Worm (Caenorhabditis elegans) whole organism, L1 larva: ENCODE data around the gene ddn-2.
A peak's percentile ranks its signal among the peaks of the same experiment; 100 is the strongest.

ENCODE experiments used
- C04F5.9 ChIP-seq: sonication (generic microtip); optimal IDR thresholded peaks from 2 replicates; lab custom pipeline; 2016; ENCODE audit warnings: missing genetic modification characterization, missing compliant biosample characterization
- C16A3.4 ChIP-seq: fragments of 150-350 bp; optimal IDR thresholded peaks from 2 replicates; lab custom pipeline; 2014; ENCODE audit warnings: missing biosample characterization, missing genetic modification characterization
- C34B4.2 ChIP-seq: sonication (generic microtip); optimal IDR thresholded peaks from 2 replicates; lab custom pipeline; 2017; ENCODE audit warnings: mild to moderate bottlenecking, missing genetic modification characterization, missing compliant biosample characterization
- F16B12.6 ChIP-seq: fragments of 150-350 bp; optimal IDR thresholded peaks from 2 replicates; lab custom pipeline; 2014; ENCODE audit warnings: missing biosample characterization, missing genetic modification characterization
- aly-2 ChIP-seq: fragments of 150-350 bp; optimal IDR thresholded peaks from 2 replicates; lab custom pipeline; 2014; ENCODE audit warnings: missing biosample characterization, missing genetic modification characterization
- blmp-1 ChIP-seq: fragments of 150-350 bp; optimal IDR thresholded peaks from 2 replicates; lab custom pipeline; 2014; ENCODE audit warnings: missing biosample characterization, missing genetic modification characterization
- ceh-63 ChIP-seq: fragments of 200-800 bp; sonication (Bioruptor generic); optimal IDR thresholded peaks from 2 replicates; lab custom pipeline; 2018; ENCODE audit warnings: mild to moderate bottlenecking, missing genetic modification characterization, missing compliant biosample characterization
- ceh-8 ChIP-seq: fragments of 200-800 bp; sonication (Bioruptor generic); optimal IDR thresholded peaks from 2 replicates; lab custom pipeline; 2018; ENCODE audit warnings: mild to moderate bottlenecking, missing genetic modification characterization, moderate library complexity, missing compliant biosample characterization
- ceh-82 ChIP-seq, 3 experiments: fragments of 150-350 bp in 1 of 3; sonication (generic microtip) in 2 of 3; optimal IDR thresholded peaks; 2 replicates each; lab custom pipeline; 2014 to 2017; ENCODE audit warnings: missing biosample characterization in 3 of 3, missing genetic modification characterization in 3 of 3
- ceh-88 ChIP-seq: fragments of 200-800 bp; sonication (Bioruptor generic); IDR thresholded peaks from 2 replicates; pipeline ENCODE4 v1.3.6; 2022; ENCODE audit warnings: missing genetic modification characterization, missing compliant biosample characterization
- ceh-90 ChIP-seq: sonication (generic microtip); optimal IDR thresholded peaks from 2 replicates; lab custom pipeline; 2016; ENCODE audit warnings: missing genetic modification characterization, missing compliant biosample characterization
- ces-1 ChIP-seq: fragments of 150-350 bp; optimal IDR thresholded peaks from 2 replicates; lab custom pipeline; 2014; ENCODE audit warnings: missing biosample characterization, missing genetic modification reagents, missing genetic modification characterization
- dpl-1 ChIP-seq, 3 experiments: fragments of 150-350 bp in 2 of 3; sonication (generic microtip) in 1 of 3; optimal IDR thresholded peaks; 2 replicates each; lab custom pipeline; 2014 to 2017; ENCODE audit warnings: missing biosample characterization in 3 of 3, missing genetic modification characterization in 3 of 3, missing genetic modification reagents in 3 of 3
- dsc-1 ChIP-seq: sonication (generic microtip); optimal IDR thresholded peaks from 2 replicates; lab custom pipeline; 2016; ENCODE audit warnings: mild to moderate bottlenecking, missing genetic modification characterization, missing compliant biosample characterization
- efl-1 ChIP-seq, 4 experiments: fragments of 150-350 bp; optimal IDR thresholded peaks in 3 of 4; peaks in 1 of 4; 1 replicate in 1 of 4; 2 replicates in 3 of 4; lab custom pipeline; 2014; ENCODE audit warnings: missing biosample characterization in 2 of 4, missing genetic modification characterization in 2 of 4, missing genetic modification reagents in 2 of 4
- egl-13 ChIP-seq: sonication (generic microtip); optimal IDR thresholded peaks from 2 replicates; lab custom pipeline; 2016; ENCODE audit warnings: missing genotype, missing genetic modification reagents, missing genetic modification characterization, missing compliant biosample characterization
- ets-5 ChIP-seq: fragments of 200-800 bp; sonication (Bioruptor generic); IDR thresholded peaks from 2 replicates; pipeline ENCODE4 v1.3.6; 2022; ENCODE audit warnings: missing genetic modification characterization, missing compliant biosample characterization
- fkh-10 ChIP-seq: sonication (generic microtip); optimal IDR thresholded peaks from 2 replicates; lab custom pipeline; 2017; ENCODE audit warnings: missing biosample characterization, missing genetic modification reagents, missing genetic modification characterization
- fkh-4 ChIP-seq: sonication (generic microtip); optimal IDR thresholded peaks from 2 replicates; lab custom pipeline; 2016; ENCODE audit warnings: missing compliant biosample characterization, missing genetic modification characterization, borderline replicate concordance
- fkh-8 ChIP-seq: sonication (generic microtip); optimal IDR thresholded peaks from 2 replicates; lab custom pipeline; 2016; ENCODE audit warnings: mild to moderate bottlenecking, missing genetic modification characterization, missing compliant biosample characterization
- fos-1 ChIP-seq: fragments of 150-350 bp; optimal IDR thresholded peaks from 2 replicates; lab custom pipeline; 2014; ENCODE audit warnings: missing biosample characterization, missing genetic modification characterization
- irx-1 ChIP-seq: sonication (generic microtip); optimal IDR thresholded peaks from 2 replicates; lab custom pipeline; 2016; ENCODE audit warnings: missing genetic modification characterization, missing compliant biosample characterization
- isw-1 ChIP-seq: fragments of 200-800 bp; sonication (Bioruptor generic); IDR thresholded peaks from 2 replicates; pipeline ENCODE4 v1.3.6; 2022; ENCODE audit warnings: missing genetic modification characterization, missing compliant biosample characterization
- jun-1 ChIP-seq: fragments of 150-350 bp; optimal IDR thresholded peaks from 2 replicates; lab custom pipeline; 2014; ENCODE audit warnings: missing biosample characterization, missing genetic modification reagents, missing genetic modification characterization
- lin-13 ChIP-seq: fragments of 150-350 bp; optimal IDR thresholded peaks from 2 replicates; lab custom pipeline; 2014; ENCODE audit warnings: missing biosample characterization, missing genetic modification reagents, missing genetic modification characterization
- lin-14 ChIP-seq: fragments of 200-800 bp; sonication (Bioruptor generic); optimal IDR thresholded peaks from 2 replicates; lab custom pipeline; 2018; ENCODE audit warnings: mild to moderate bottlenecking, missing genetic modification characterization, moderate library complexity, missing compliant biosample characterization
- lin-15B ChIP-seq: fragments of 150-350 bp; sonication (generic microtip); optimal IDR thresholded peaks from 3 replicates; lab custom pipeline; 2014; ENCODE audit warnings: missing biosample characterization, missing genetic modification characterization
- lin-35 ChIP-seq, 2 experiments: fragments of 150-350 bp; optimal IDR thresholded peaks; 2 replicates each; lab custom pipeline; 2014; ENCODE audit warnings: missing biosample characterization in 2 of 2, missing genetic modification characterization in 2 of 2, missing genetic modification reagents in 2 of 2
- lin-39 ChIP-seq: fragments of 150-350 bp; optimal IDR thresholded peaks from 2 replicates; lab custom pipeline; 2014; ENCODE audit warnings: missing biosample characterization, missing genetic modification reagents, missing genetic modification characterization
- mab-9 ChIP-seq: fragments of 200-800 bp; sonication (Bioruptor generic); IDR thresholded peaks from 2 replicates; pipeline ENCODE4 v1.3.6; 2022; ENCODE audit warnings: missing genetic modification reagents, missing genetic modification characterization, missing compliant biosample characterization
- mdl-1 ChIP-seq, 2 experiments: fragments of 150-350 bp; optimal IDR thresholded peaks; 2 replicates each; lab custom pipeline; 2014 to 2017; ENCODE audit warnings: missing biosample characterization in 2 of 2, missing genetic modification characterization in 2 of 2, inconsistent platforms in 1 of 2
- mef-2 ChIP-seq: fragments of 150-350 bp; optimal IDR thresholded peaks from 2 replicates; lab custom pipeline; 2014; ENCODE audit warnings: missing biosample characterization, missing genetic modification characterization
- mep-1 ChIP-seq: fragments of 150-350 bp; optimal IDR thresholded peaks from 2 replicates; lab custom pipeline; 2014; ENCODE audit warnings: missing biosample characterization, missing genetic modification characterization
- nhr-237 ChIP-seq: fragments of 150-350 bp; optimal IDR thresholded peaks from 2 replicates; lab custom pipeline; 2014; ENCODE audit warnings: missing biosample characterization, missing genetic modification characterization
- nhr-28 ChIP-seq: fragments of 150-350 bp; optimal IDR thresholded peaks from 2 replicates; lab custom pipeline; 2014; ENCODE audit warnings: missing biosample characterization, missing genetic modification characterization
- nhr-47 ChIP-seq: sonication (generic microtip); optimal IDR thresholded peaks from 2 replicates; lab custom pipeline; 2016; ENCODE audit warnings: mild to moderate bottlenecking, missing genetic modification characterization, moderate library complexity, missing compliant biosample characterization
- nhr-76 ChIP-seq: sonication (generic microtip); optimal IDR thresholded peaks from 2 replicates; lab custom pipeline; 2017; ENCODE audit warnings: missing biosample characterization, missing genetic modification characterization
- nhr-85 ChIP-seq: sonication (generic microtip); peaks from one replicate; lab custom pipeline; 2016; ENCODE audit warnings: missing genetic modification characterization, inconsistent platforms, missing compliant biosample characterization
- pag-3 ChIP-seq: sonication (generic microtip); optimal IDR thresholded peaks from 2 replicates; lab custom pipeline; 2017; ENCODE audit warnings: missing genetic modification characterization, mild to moderate bottlenecking, missing compliant biosample characterization, antibody characterized with exemption, borderline replicate concordance; ENCODE audit not compliant: insufficient read depth
- pqm-1 ChIP-seq: sonication (generic microtip); optimal IDR thresholded peaks from 3 replicates; lab custom pipeline; 2017; ENCODE audit warnings: missing biosample characterization, missing genetic modification characterization
- rnt-1 ChIP-seq: sonication (generic microtip); optimal IDR thresholded peaks from 2 replicates; lab custom pipeline; 2016; ENCODE audit warnings: mild to moderate bottlenecking, missing genetic modification characterization, moderate library complexity, missing compliant biosample characterization
- snpc-4 ChIP-seq: fragments of 150-350 bp; optimal IDR thresholded peaks from 2 replicates; lab custom pipeline; 2014; ENCODE audit warnings: missing biosample characterization, missing genetic modification characterization
- snu-23 ChIP-seq: sonication (generic microtip); optimal IDR thresholded peaks from 2 replicates; lab custom pipeline; 2016; ENCODE audit warnings: missing genetic modification characterization, missing compliant biosample characterization
- tbx-2 ChIP-seq: sonication (generic microtip); optimal IDR thresholded peaks from 2 replicates; lab custom pipeline; 2016; ENCODE audit warnings: missing genetic modification characterization, missing compliant biosample characterization
- unc-130 ChIP-seq: fragments of 150-350 bp; optimal IDR thresholded peaks from 2 replicates; lab custom pipeline; 2017; ENCODE audit warnings: missing biosample characterization, missing genetic modification characterization, inconsistent platforms
- unc-62 ChIP-seq: fragments of 150-350 bp; optimal IDR thresholded peaks from 2 replicates; lab custom pipeline; 2014; ENCODE audit warnings: missing biosample characterization, missing genetic modification reagents, missing genetic modification characterization
- unc-86 ChIP-seq: sonication (generic microtip); optimal IDR thresholded peaks from 2 replicates; lab custom pipeline; 2016; ENCODE audit warnings: missing genetic modification characterization, missing compliant biosample characterization
- xbp-1 ChIP-seq: sonication (generic microtip); optimal IDR thresholded peaks from 2 replicates; lab custom pipeline; 2016; ENCODE audit warnings: missing genetic modification characterization, missing compliant biosample characterization
- zip-4 ChIP-seq: fragments of 200-800 bp; sonication (Bioruptor generic); optimal IDR thresholded peaks from 2 replicates; lab custom pipeline; 2018; ENCODE audit warnings: mild to moderate bottlenecking, missing genetic modification characterization, moderate library complexity, missing compliant biosample characterization
- ztf-4 ChIP-seq: fragments of 150-350 bp; optimal IDR thresholded peaks from 2 replicates; lab custom pipeline; 2014; ENCODE audit warnings: missing biosample characterization, missing genetic modification characterization

ddn-2 gene

ce11 chrII:12914514-12915075, 5.7 kb downstream of the ddn-2 start, which contains the start of gene F35C5.12 (continued):
- TF ChIP-seq unc-62 (GFP tag; lab: Kevin White, UChicago) (no peak), C04F5.9 (tag; lab: Kevin White, UChicago) (peak; percentile 18), C34B4.2 (tag; lab: Kevin White, UChicago) (no peak), ceh-8 (GFP tag; lab: Kevin White, UChicago) (peak; percentile 33), snu-23 (GFP tag; lab: Kevin White, UChicago) (peak; percentile 60), nhr-85 (tag; lab: Kevin White, UChicago) (peak; percentile 85), zip-4 (GFP tag; lab: Kevin White, UChicago) (no peak), jun-1 (tag; lab: Kevin White, UChicago) (no peak), egl-13 (tag; lab: Kevin White, UChicago) (peak; percentile 54), lin-15B (no peak), nhr-47 (tag; lab: Kevin White, UChicago) (peak; percentile 65), lin-13 (GFP tag; lab: Kevin White, UChicago) (peak; percentile 8), ces-1 (no peak), ceh-90 (peak; percentile 82), fos-1 (tag; lab: Kevin White, UChicago) (no peak), ceh-63 (GFP tag; lab: Kevin White, UChicago) (no peak), C16A3.4 (tag; lab: Kevin White, UChicago) (peak; percentile 18), pag-3 (no peak), tbx-2 (peak; percentile 67), lin-39 (tag; lab: Kevin White, UChicago) (no peak), fkh-10 (GFP tag; lab: Kevin White, UChicago) (no peak), lin-14 (GFP tag; lab: Kevin White, UChicago) (no peak), mep-1 (tag; lab: Kevin White, UChicago) (peak; percentile 15), irx-1 (tag; lab: Kevin White, UChicago) (peak; percentile 68), ets-5 (no peak), blmp-1 (peak; percentile 22), lin-35 (GFP tag; optimal IDR thresholded peaks at IDR 0.05; lab: Kevin White, UChicago) (peak; percentile 88 to 94), snpc-4 (tag; lab: Kevin White, UChicago) (peak; percentile 17), F16B12.6 (tag; lab: Kevin White, UChicago) (no peak), mab-9 (GFP tag; lab: Robert Waterston, UW) (0 out of 2 replicates have a peak, but pooled peaks have one; percentile 18), ceh-82 (tag; optimal IDR thresholded peaks at IDR 0.05; lab: Kevin White, UChicago) (peak in 1 of 3 experiments; percentile 29), mef-2 (no peak), xbp-1 (tag; lab: Kevin White, UChicago) (peak; percentile 59), mdl-1 (tag; optimal IDR thresholded peaks at IDR 0.05; lab: Kevin White, UChicago) (no peak), fkh-8 (no peak), nhr-76 (tag; lab: Kevin White, UChicago) (no peak), efl-1 (optimal IDR thresholded peaks at IDR 0.05; lab: Kevin White, UChicago) (peak; percentile 94 to 95), efl-1 (GFP tag; optimal IDR thresholded peaks at IDR 0.05 in 1 of 2; lab: Kevin White, UChicago) (peak; percentile 89 to 99), aly-2 (tag; lab: Kevin White, UChicago) (no peak), nhr-28 (tag; lab: Kevin White, UChicago) (no peak), unc-130 (tag; lab: Kevin White, UChicago) (no peak)

- TF ChIP-seq lin-13 (GFP tag; lab: Kevin White, UChicago): peak; percentile 14
- no peak for TF ChIP-seq ceh-88
- no peak for TF ChIP-seq C04F5.9 (tag; lab: Kevin White, UChicago)
- TF ChIP-seq nhr-237 (tag; lab: Kevin White, UChicago): no peak
- no peak for TF ChIP-seq unc-86
- no peak for TF ChIP-seq snu-23 (GFP tag; lab: Kevin White, UChicago)
- no peak for TF ChIP-seq fkh-4 (tag; lab: Kevin White, UChicago)
- peak; percentile 23 to 70 (median 41) for TF ChIP-seq dpl-1 (GFP tag; optimal IDR thresholded peaks at IDR 0.05; lab: Kevin White, UChicago)
- TF ChIP-seq pqm-1 (tag; lab: Kevin White, UChicago): no peak
- no peak for TF ChIP-seq dsc-1 (tag; lab: Kevin White, UChicago)
- no peak for TF ChIP-seq ztf-4 (tag; lab: Kevin White, UChicago)
- no peak for TF ChIP-seq pag-3
- TF ChIP-seq aly-2 (tag; lab: Kevin White, UChicago): no peak
- peak; percentile 10 for TF ChIP-seq rnt-1 (tag; lab: Kevin White, UChicago)
- TF ChIP-seq efl-1 (optimal IDR thresholded peaks at IDR 0.05; lab: Kevin White, UChicago): peak; percentile 56 to 58
- TF ChIP-seq efl-1 (GFP tag; optimal IDR thresholded peaks at IDR 0.05 in 1 of 2; lab: Kevin White, UChicago): peak; percentile 71 to 91
- TF ChIP-seq egl-13 (tag; lab: Kevin White, UChicago): no peak
- TF ChIP-seq nhr-85 (tag; lab: Kevin White, UChicago): peak; percentile 68
- 0 out of 2 replicates have a peak, but pooled peaks have one; percentile 3 for TF ChIP-seq isw-1 (GFP tag; lab: Robert Waterston, UW)
These were observed 10.2 kb downstream of the ddn-2 start, which contains the start of the genes F58G1.2 and wago-4 for ce11 chrII:12918960-12919553. F58G1.2 (minus strand) TSS chrII:12919010. wago-4 (plus strand) TSS chrII:12919551.
